Worm (Caenorhabditis elegans) whole organism, L1 larva: ENCODE results near the gene nspc-1.

Experiments
- lin-39 ChIP-seq: fragments of 150-350 bp; optimal IDR thresholded peaks from 2 replicates; lab custom pipeline; 2014; ENCODE audit warnings: missing biosample characterization, missing genetic modification reagents, missing genetic modification characterization
- nhr-11 ChIP-seq: fragments of 150-350 bp; optimal IDR thresholded peaks from 2 replicates; lab custom pipeline; 2014; ENCODE audit warnings: missing biosample characterization, missing genetic modification characterization
- nhr-77 ChIP-seq: fragments of 150-350 bp; optimal IDR thresholded peaks from 2 replicates; lab custom pipeline; 2014; ENCODE audit warnings: missing biosample characterization, missing genetic modification characterization
- nhr-90 ChIP-seq: sonication (generic microtip); optimal IDR thresholded peaks from 2 replicates; lab custom pipeline; 2016; ENCODE audit warnings: mild to moderate bottlenecking, missing genetic modification characterization, missing compliant biosample characterization; ENCODE audit not compliant: poor library complexity

- TF ChIP-seq nhr-77 (tag; lab: Kevin White, UChicago) (no peak), nhr-90 (tag; lab: Kevin White, UChicago) (no peak), lin-39 (tag; lab: Kevin White, UChicago) (no peak), nhr-11 (tag; lab: Kevin White, UChicago) (no peak)
Observed at ce11 chrX:8504207-8504606, 30.7 kb downstream of the nspc-1 start.
